Worm (Caenorhabditis elegans): ENCODE results near the gene C32A9.1.

DNA sequence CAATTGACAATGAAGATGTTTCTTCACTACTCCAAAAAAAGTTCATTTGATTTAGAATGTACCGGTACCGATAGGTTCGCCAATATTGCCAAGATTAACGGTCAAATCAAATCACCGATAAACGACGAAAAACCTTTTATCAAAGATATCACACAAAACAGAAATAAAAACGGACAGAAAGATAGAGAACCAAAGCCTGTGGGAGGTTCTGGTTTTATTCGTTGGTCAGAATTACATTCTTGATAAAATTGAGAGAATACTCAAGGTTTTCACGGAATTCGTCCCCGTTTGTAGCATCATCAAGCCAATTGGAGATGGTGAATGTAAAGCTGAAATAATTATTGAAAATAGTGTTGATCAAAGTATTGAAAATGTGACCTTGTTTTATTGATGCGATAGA is 47.0 kb upstream of the C32A9.1 start:
- no peak for TF ChIP-seq elt-3 (tag; optimal IDR thresholded peaks at IDR 0.05)
- no peak for TF ChIP-seq blmp-1 (tag; optimal IDR thresholded peaks at IDR 0.05)
- no peak for TF ChIP-seq sptf-1 (tag; optimal IDR thresholded peaks at IDR 0.05)
- TF ChIP-seq ceh-83 (GFP tag; optimal IDR thresholded peaks at IDR 0.05), result no peak
